Worm (Caenorhabditis elegans) whole organism, L1 larva: ENCODE data around the gene ZK354.3.

Experiments
- Y116A8C.19 ChIP-seq: sonication (generic microtip); optimal IDR thresholded peaks from 2 replicates; lab custom pipeline; 2016; ENCODE audit warnings: missing compliant biosample characterization, missing genetic modification characterization, borderline replicate concordance
- aly-2 ChIP-seq: fragments of 150-350 bp; optimal IDR thresholded peaks from 2 replicates; lab custom pipeline; 2014; ENCODE audit warnings: missing biosample characterization, missing genetic modification characterization
- blmp-1 ChIP-seq: fragments of 150-350 bp; optimal IDR thresholded peaks from 2 replicates; lab custom pipeline; 2014; ENCODE audit warnings: missing biosample characterization, missing genetic modification characterization
- ceh-8 ChIP-seq: fragments of 200-800 bp; sonication (Bioruptor generic); optimal IDR thresholded peaks from 2 replicates; lab custom pipeline; 2018; ENCODE audit warnings: mild to moderate bottlenecking, missing genetic modification characterization, moderate library complexity, missing compliant biosample characterization
- ceh-90 ChIP-seq: sonication (generic microtip); optimal IDR thresholded peaks from 2 replicates; lab custom pipeline; 2016; ENCODE audit warnings: missing genetic modification characterization, missing compliant biosample characterization
- efl-1 ChIP-seq, 4 experiments: fragments of 150-350 bp; optimal IDR thresholded peaks in 3 of 4; peaks in 1 of 4; 1 replicate in 1 of 4; 2 replicates in 3 of 4; lab custom pipeline; 2014; ENCODE audit warnings: missing biosample characterization in 2 of 4, missing genetic modification characterization in 2 of 4, missing genetic modification reagents in 2 of 4
- egl-27 ChIP-seq, 2 experiments: fragments of 150-350 bp in 1 of 2; sonication (generic microtip); optimal IDR thresholded peaks; 3 replicates each; lab custom pipeline; 2017 to 2018; ENCODE audit warnings: missing biosample characterization in 2 of 2, missing genetic modification characterization in 2 of 2, missing genetic modification reagents in 2 of 2
- elt-2 ChIP-seq: sonication (generic microtip); optimal IDR thresholded peaks from 2 replicates; lab custom pipeline; 2016; ENCODE audit warnings: missing genetic modification characterization, mild to moderate bottlenecking, inconsistent platforms, missing compliant biosample characterization, missing genetic modification reagents
- elt-3 ChIP-seq, 6 experiments: fragments of 150-350 bp in 1 of 6; sonication (generic microtip); optimal IDR thresholded peaks; 2 replicates each; lab custom pipeline; 2017 to 2018; ENCODE audit warnings: missing biosample characterization in 6 of 6, missing genetic modification characterization in 6 of 6, inconsistent platforms in 1 of 6
- fkh-10 ChIP-seq: sonication (generic microtip); optimal IDR thresholded peaks from 2 replicates; lab custom pipeline; 2017; ENCODE audit warnings: missing biosample characterization, missing genetic modification reagents, missing genetic modification characterization
- fos-1 ChIP-seq: fragments of 150-350 bp; optimal IDR thresholded peaks from 2 replicates; lab custom pipeline; 2014; ENCODE audit warnings: missing biosample characterization, missing genetic modification characterization
- grh-1 ChIP-seq: fragments of 200-800 bp; sonication (Bioruptor generic); IDR thresholded peaks from 2 replicates; pipeline ENCODE4 v1.3.6; 2022; ENCODE audit warnings: missing genetic modification reagents, missing genetic modification characterization, missing compliant biosample characterization
- hlh-17 ChIP-seq: fragments of 200-800 bp; sonication (Bioruptor generic); optimal IDR thresholded peaks from 2 replicates; lab custom pipeline; 2018; ENCODE audit warnings: missing genetic modification characterization, mild to moderate bottlenecking, missing compliant biosample characterization, moderate library complexity, borderline replicate concordance
- hlh-4 ChIP-seq: sonication (generic microtip); optimal IDR thresholded peaks from 2 replicates; lab custom pipeline; 2016; ENCODE audit warnings: mild to moderate bottlenecking, missing genetic modification characterization, missing compliant biosample characterization
- hpl-2 ChIP-seq: fragments of 150-350 bp; optimal IDR thresholded peaks from 2 replicates; lab custom pipeline; 2014; ENCODE audit warnings: missing biosample characterization, missing genetic modification reagents, missing genetic modification characterization
- irx-1 ChIP-seq: sonication (generic microtip); optimal IDR thresholded peaks from 2 replicates; lab custom pipeline; 2016; ENCODE audit warnings: missing genetic modification characterization, missing compliant biosample characterization
- lin-13 ChIP-seq: fragments of 150-350 bp; optimal IDR thresholded peaks from 2 replicates; lab custom pipeline; 2014; ENCODE audit warnings: missing biosample characterization, missing genetic modification reagents, missing genetic modification characterization
- lin-14 ChIP-seq: fragments of 200-800 bp; sonication (Bioruptor generic); optimal IDR thresholded peaks from 2 replicates; lab custom pipeline; 2018; ENCODE audit warnings: mild to moderate bottlenecking, missing genetic modification characterization, moderate library complexity, missing compliant biosample characterization
- lin-15B ChIP-seq: fragments of 150-350 bp; sonication (generic microtip); optimal IDR thresholded peaks from 3 replicates; lab custom pipeline; 2014; ENCODE audit warnings: missing biosample characterization, missing genetic modification characterization
- lin-35 ChIP-seq, 2 experiments: fragments of 150-350 bp; optimal IDR thresholded peaks; 2 replicates each; lab custom pipeline; 2014; ENCODE audit warnings: missing biosample characterization in 2 of 2, missing genetic modification characterization in 2 of 2, missing genetic modification reagents in 2 of 2
- lin-39 ChIP-seq: fragments of 150-350 bp; optimal IDR thresholded peaks from 2 replicates; lab custom pipeline; 2014; ENCODE audit warnings: missing biosample characterization, missing genetic modification reagents, missing genetic modification characterization
- lir-3 ChIP-seq: sonication (generic microtip); optimal IDR thresholded peaks from 2 replicates; lab custom pipeline; 2016; ENCODE audit warnings: mild to moderate bottlenecking, missing genetic modification characterization, moderate library complexity, missing compliant biosample characterization; ENCODE audit not compliant: poor library complexity
- lsy-2 ChIP-seq, 2 experiments: fragments of 150-350 bp; optimal IDR thresholded peaks; 2 replicates each; lab custom pipeline; 2014; ENCODE audit warnings: missing biosample characterization in 2 of 2, missing genetic modification characterization in 2 of 2
- mef-2 ChIP-seq: fragments of 150-350 bp; optimal IDR thresholded peaks from 2 replicates; lab custom pipeline; 2014; ENCODE audit warnings: missing biosample characterization, missing genetic modification characterization
- mep-1 ChIP-seq: fragments of 150-350 bp; optimal IDR thresholded peaks from 2 replicates; lab custom pipeline; 2014; ENCODE audit warnings: missing biosample characterization, missing genetic modification characterization
- nhr-19 ChIP-seq: fragments of 200-800 bp; sonication (Bioruptor generic); conservative IDR thresholded peaks from 2 replicates; pipeline ENCODE4 v1.3.6; 2022; ENCODE audit warnings: missing genetic modification characterization, missing compliant biosample characterization
- nhr-20 ChIP-seq: sonication (generic microtip); optimal IDR thresholded peaks from 2 replicates; lab custom pipeline; 2016; ENCODE audit warnings: mild to moderate bottlenecking, missing genetic modification characterization, missing compliant biosample characterization
- nhr-47 ChIP-seq: sonication (generic microtip); optimal IDR thresholded peaks from 2 replicates; lab custom pipeline; 2016; ENCODE audit warnings: mild to moderate bottlenecking, missing genetic modification characterization, moderate library complexity, missing compliant biosample characterization
- nhr-71 ChIP-seq: sonication (generic microtip); optimal IDR thresholded peaks from 2 replicates; lab custom pipeline; 2016; ENCODE audit warnings: mild to moderate bottlenecking, missing genetic modification characterization, moderate library complexity, missing compliant biosample characterization
- nhr-85 ChIP-seq: sonication (generic microtip); peaks from one replicate; lab custom pipeline; 2016; ENCODE audit warnings: missing genetic modification characterization, inconsistent platforms, missing compliant biosample characterization
- pax-3 ChIP-seq: fragments of 200-800 bp; sonication (Bioruptor generic); optimal IDR thresholded peaks from 2 replicates; lab custom pipeline; 2018; ENCODE audit warnings: mild to moderate bottlenecking, missing genetic modification characterization, moderate library complexity, missing compliant biosample characterization
- pqm-1 ChIP-seq: sonication (generic microtip); optimal IDR thresholded peaks from 3 replicates; lab custom pipeline; 2017; ENCODE audit warnings: missing biosample characterization, missing genetic modification characterization
- rnt-1 ChIP-seq: sonication (generic microtip); optimal IDR thresholded peaks from 2 replicates; lab custom pipeline; 2016; ENCODE audit warnings: mild to moderate bottlenecking, missing genetic modification characterization, moderate library complexity, missing compliant biosample characterization
- snu-23 ChIP-seq: sonication (generic microtip); optimal IDR thresholded peaks from 2 replicates; lab custom pipeline; 2016; ENCODE audit warnings: missing genetic modification characterization, missing compliant biosample characterization
- sptf-1 ChIP-seq: fragments of 150-350 bp; optimal IDR thresholded peaks from 2 replicates; lab custom pipeline; 2014; ENCODE audit warnings: missing biosample characterization, missing genetic modification characterization
- swsn-7 ChIP-seq: sonication (generic microtip); optimal IDR thresholded peaks from 2 replicates; lab custom pipeline; 2016; ENCODE audit warnings: missing genetic modification characterization, missing compliant biosample characterization
- tbx-2 ChIP-seq: sonication (generic microtip); optimal IDR thresholded peaks from 2 replicates; lab custom pipeline; 2016; ENCODE audit warnings: missing genetic modification characterization, missing compliant biosample characterization
- unc-86 ChIP-seq: sonication (generic microtip); optimal IDR thresholded peaks from 2 replicates; lab custom pipeline; 2016; ENCODE audit warnings: missing genetic modification characterization, missing compliant biosample characterization
- xbp-1 ChIP-seq: sonication (generic microtip); optimal IDR thresholded peaks from 2 replicates; lab custom pipeline; 2016; ENCODE audit warnings: missing genetic modification characterization, missing compliant biosample characterization

The ZK354.3 gene

DNA sequence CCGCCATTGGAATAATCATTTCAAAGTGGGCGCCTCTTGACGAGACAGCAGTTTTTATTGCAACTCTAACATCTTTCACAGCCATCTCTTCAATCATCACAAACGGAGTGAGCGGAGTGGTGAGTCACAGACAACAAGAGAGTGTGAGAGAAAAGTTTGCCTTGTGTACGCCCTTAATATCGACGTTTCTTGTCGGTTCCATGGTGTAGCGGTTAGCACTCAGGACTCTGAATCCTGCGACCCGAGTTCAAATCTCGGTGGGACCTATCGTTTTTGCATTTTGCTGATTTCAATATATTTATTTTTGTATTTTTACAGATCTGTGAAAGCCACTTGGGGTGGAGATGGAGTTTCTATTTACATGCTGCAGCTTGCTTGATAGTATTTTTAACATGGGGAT lies 24.7 kb downstream of the ZK354.3 start (continued):
- TF ChIP-seq pax-3 (tag; lab: Kevin White, UChicago): peak; percentile 29
- peak; percentile 50 for TF ChIP-seq irx-1 (tag; lab: Kevin White, UChicago)
- peak; percentile 79 for TF ChIP-seq nhr-47 (tag; lab: Kevin White, UChicago)
- TF ChIP-seq, all 84 proteins: peak for 38

DNA sequence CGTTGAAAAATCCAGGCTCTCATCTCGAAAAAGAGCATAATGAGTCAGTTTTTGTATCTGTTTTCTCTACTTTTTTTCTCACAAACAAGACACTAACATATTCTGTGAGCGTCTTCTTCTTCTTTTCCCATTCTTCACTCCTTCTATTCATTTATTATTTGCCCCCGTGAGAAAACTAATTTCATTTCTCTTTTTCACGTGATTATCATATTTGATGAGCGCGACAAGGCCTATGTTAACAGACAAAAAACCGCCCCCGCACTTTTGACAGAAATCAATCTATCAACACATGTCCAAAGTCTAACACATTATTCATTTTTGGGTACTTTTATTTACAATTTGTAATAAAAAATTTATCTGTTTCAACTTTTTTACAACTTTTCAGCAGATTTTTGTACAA lies 27.8 kb downstream of the ZK354.3 start:
- TF ChIP-seq nhr-85 (tag; lab: Kevin White, UChicago): peak; percentile 81
- peak; percentile 49 for TF ChIP-seq nhr-71 (tag; lab: Kevin White, UChicago)
- no peak for TF ChIP-seq swsn-7 (tag; lab: Kevin White, UChicago)
- no peak for TF ChIP-seq hlh-4
- TF ChIP-seq fos-1 (tag; lab: Kevin White, UChicago): no peak
- no peak for TF ChIP-seq efl-1 (optimal IDR thresholded peaks at IDR 0.05; lab: Kevin White, UChicago)
- TF ChIP-seq efl-1 (GFP tag; optimal IDR thresholded peaks at IDR 0.05 in 1 of 2; lab: Kevin White, UChicago): peak in 1 of 2 experiments; percentile 59
- no peak for TF ChIP-seq mef-2
- peak in 1 of 2 experiments; percentile 25 for TF ChIP-seq lin-35 (GFP tag; optimal IDR thresholded peaks at IDR 0.05; lab: Kevin White, UChicago)
- peak; percentile 10 for TF ChIP-seq snu-23
- peak; percentile 5 for TF ChIP-seq mep-1 (tag; lab: Kevin White, UChicago)
- peak in 1 of 6 experiments; percentile 47 for TF ChIP-seq elt-3 (tag; optimal IDR thresholded peaks at IDR 0.05; lab: Kevin White, UChicago)
- TF ChIP-seq lsy-2 (tag; optimal IDR thresholded peaks at IDR 0.05; lab: Kevin White, UChicago): peak in 1 of 2 experiments; percentile 17
- TF ChIP-seq grh-1 (GFP tag; lab: Robert Waterston, UW): no peak
- TF ChIP-seq lin-14: peak; percentile 69
- no peak for TF ChIP-seq xbp-1 (tag; lab: Kevin White, UChicago)
- no peak for TF ChIP-seq pqm-1 (tag; lab: Kevin White, UChicago)
- no peak for TF ChIP-seq hlh-17 (GFP tag; lab: Kevin White, UChicago)
- TF ChIP-seq lin-39 (tag; lab: Kevin White, UChicago): no peak
- no peak for TF ChIP-seq aly-2 (tag; lab: Kevin White, UChicago)
- peak; percentile 61 for TF ChIP-seq unc-86 (tag; lab: Kevin White, UChicago)
- no peak for TF ChIP-seq hpl-2
- no peak for TF ChIP-seq sptf-1 (tag; lab: Kevin White, UChicago)
- no peak for TF ChIP-seq pax-3 (tag; lab: Kevin White, UChicago)
- no peak for TF ChIP-seq egl-27 (tag; optimal IDR thresholded peaks at IDR 0.05; lab: Kevin White, UChicago)
- TF ChIP-seq nhr-20: peak; percentile 22
- peak; percentile 67 for TF ChIP-seq blmp-1 (tag; lab: Kevin White, UChicago)
- TF ChIP-seq, all 84 proteins: peak for 12

DNA sequence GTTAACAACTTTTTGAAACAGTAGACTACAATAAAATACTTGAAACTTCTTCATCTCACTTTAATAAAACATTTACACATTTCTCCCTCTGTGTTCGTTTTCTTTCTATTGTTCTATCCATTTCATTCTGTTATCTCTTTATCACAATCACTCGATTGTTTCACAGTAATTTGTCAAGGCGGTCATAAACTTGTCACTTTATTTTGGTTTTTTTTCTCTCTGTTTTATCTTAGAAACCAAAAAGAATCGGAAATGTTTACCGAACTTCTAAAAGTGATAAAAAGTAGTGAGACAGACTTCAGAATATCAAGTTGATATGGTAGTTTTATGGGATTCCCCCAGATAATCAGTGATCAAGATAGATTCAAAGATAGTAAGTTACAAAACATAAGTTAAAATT lies 29.4 kb downstream of the ZK354.3 start, which contains the start of gene Y4C6B.2:
Y4C6B.2 (plus strand) TSS at position 320 of the 400 bp plus-strand sequence.
- no peak for TF ChIP-seq elt-2 (tag; lab: Kevin White, UChicago)
- no peak for TF ChIP-seq egl-27 (tag; optimal IDR thresholded peaks at IDR 0.05; lab: Kevin White, UChicago)
- no peak for TF ChIP-seq lin-13 (GFP tag; lab: Kevin White, UChicago)
- peak in 5 of 6 experiments; percentile 8 to 83 (median 11) for TF ChIP-seq elt-3 (tag; optimal IDR thresholded peaks at IDR 0.05; lab: Kevin White, UChicago)
- no peak for TF ChIP-seq ceh-8 (GFP tag; lab: Kevin White, UChicago)
- no peak for TF ChIP-seq Y116A8C.19 (tag; lab: Kevin White, UChicago)
- TF ChIP-seq lin-15B (tag; lab: Kevin White, UChicago): no peak
- TF ChIP-seq lir-3 (tag; lab: Kevin White, UChicago): no peak
- TF ChIP-seq ceh-90: no peak
- TF ChIP-seq nhr-19 (GFP tag; lab: Robert Waterston, UW): no peak
- TF ChIP-seq rnt-1 (tag; lab: Kevin White, UChicago): no peak
- peak in 1 of 2 experiments; percentile 21 for TF ChIP-seq lsy-2 (tag; optimal IDR thresholded peaks at IDR 0.05; lab: Kevin White, UChicago)
- no peak for TF ChIP-seq nhr-20
- TF ChIP-seq blmp-1 (tag; lab: Kevin White, UChicago): peak; percentile 65
- no peak for TF ChIP-seq fkh-10 (GFP tag; lab: Kevin White, UChicago)
- TF ChIP-seq tbx-2 (tag; lab: Kevin White, UChicago): no peak
- peak; percentile 76 for TF ChIP-seq nhr-85 (tag; lab: Kevin White, UChicago)
- TF ChIP-seq lin-14: peak; percentile 15
